Worm (Caenorhabditis elegans): Measurements from ENCODE around the gene ced-4.

ced-4 gene

ce11 chrIII:4861744-4862401, 9.7 kb downstream of the ced-4 start, which contains the start of the genes C35D10.10 and C35D10.5:
Gene C35D10.10 (minus strand): TSS chrIII:4861794.
Gene C35D10.5 (plus strand): TSS chrIII:4862351.
- TF ChIP-seq ceh-13 (GFP tag; optimal IDR thresholded peaks at IDR 0.05) = no peak
- TF ChIP-seq pes-1 (GFP tag; IDR thresholded peaks at IDR 0.05) = no peak
- no peak for TF ChIP-seq tbx-37 (GFP tag; conservative IDR thresholded peaks at IDR 0.05)
- no peak for TF ChIP-seq ceh-36 (tag; optimal IDR thresholded peaks at IDR 0.05)
- no peak for TF ChIP-seq hmbx-1 (tag; optimal IDR thresholded peaks at IDR 0.05)
- no peak for TF ChIP-seq tbx-11 (GFP tag; IDR thresholded peaks at IDR 0.05)
- TF ChIP-seq aly-1 (tag; optimal IDR thresholded peaks at IDR 0.05) = no peak
- TF ChIP-seq tra-4 (tag; optimal IDR thresholded peaks at IDR 0.05) = no peak
- no peak for TF ChIP-seq sea-1 (GFP tag; conservative IDR thresholded peaks at IDR 0.05)

DNA sequence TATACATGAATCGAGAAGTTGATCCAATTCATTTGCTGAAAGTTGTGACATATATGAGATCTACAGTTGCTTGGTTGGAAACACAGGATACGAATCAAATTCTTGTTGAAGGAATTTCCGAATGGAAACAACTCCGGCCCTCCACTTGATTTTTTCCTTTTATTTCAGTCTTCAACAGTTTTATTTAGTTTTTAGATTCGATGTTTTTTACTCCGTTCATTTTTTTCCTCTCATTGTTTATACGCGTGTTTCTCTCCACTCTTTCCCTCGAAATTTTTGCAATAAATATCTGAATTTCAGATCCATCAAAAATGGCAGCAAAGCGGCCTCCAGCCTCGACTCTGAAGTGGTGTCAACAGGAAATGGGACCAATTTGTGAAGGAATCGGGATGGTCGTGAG, 11.0 kb downstream of the ced-4 start, which contains the start of gene coq-8:
TSS of gene coq-8 (plus strand) at position 301 of the 400 bp plus-strand sequence.
- TF ChIP-seq sea-1 (GFP tag; conservative IDR thresholded peaks at IDR 0.05) (no peak), ceh-13 (GFP tag; optimal IDR thresholded peaks at IDR 0.05) (no peak), tbx-11 (GFP tag; IDR thresholded peaks at IDR 0.05) (no peak), B0310.2 (tag; optimal IDR thresholded peaks at IDR 0.05) (no peak), pes-1 (GFP tag; IDR thresholded peaks at IDR 0.05) (no peak), ama-1 (optimal IDR thresholded peaks at IDR 0.05) (no peak), tbx-37 (GFP tag; conservative IDR thresholded peaks at IDR 0.05) (no peak), scrt-1 (GFP tag; IDR thresholded peaks at IDR 0.05) (no peak), aly-1 (tag; optimal IDR thresholded peaks at IDR 0.05) (no peak), hmg-4 (GFP tag; optimal IDR thresholded peaks at IDR 0.05) (no peak), ets-7 (tag; optimal IDR thresholded peaks at IDR 0.05) (no peak), F13C5.2 (tag; optimal IDR thresholded peaks at IDR 0.05) (no peak), hmbx-1 (tag; optimal IDR thresholded peaks at IDR 0.05) (no peak), hnd-1 (tag; optimal IDR thresholded peaks at IDR 0.05) (no peak), tra-4 (tag; optimal IDR thresholded peaks at IDR 0.05) (no peak), ceh-36 (tag; optimal IDR thresholded peaks at IDR 0.05) (no peak), flt-1 (GFP tag; IDR thresholded peaks at IDR 0.05) (no peak)

DNA sequence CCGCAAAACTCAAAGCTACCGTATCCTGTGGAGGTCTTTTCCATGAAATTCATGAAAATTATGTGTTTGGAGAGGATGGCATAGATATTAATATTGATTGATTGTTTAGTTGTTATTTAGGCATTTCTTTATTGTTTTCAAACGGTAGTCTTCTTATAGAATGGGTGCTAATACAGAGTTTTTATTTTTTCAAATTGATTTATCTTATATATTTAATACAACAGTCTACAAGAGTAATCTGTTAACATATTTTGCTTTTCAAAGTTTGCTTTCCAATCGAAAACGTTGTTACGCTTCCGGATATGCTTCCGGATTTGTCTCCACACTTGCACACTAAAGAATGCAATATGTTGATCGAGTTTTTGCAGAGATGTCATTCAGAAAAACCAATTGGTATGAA, 14.6 kb downstream of the ced-4 start, which contains the start of gene C35D10.17:
TSS of gene C35D10.17 (plus strand) at position 301 of the 400 bp plus-strand sequence.
- TF ChIP-seq sea-1 (GFP tag; conservative IDR thresholded peaks at IDR 0.05) (no peak), B0310.2 (tag; optimal IDR thresholded peaks at IDR 0.05) (no peak), ama-1 (optimal IDR thresholded peaks at IDR 0.05) (no peak), flt-1 (GFP tag; IDR thresholded peaks at IDR 0.05) (no peak), ets-7 (tag; optimal IDR thresholded peaks at IDR 0.05) (no peak), aly-1 (tag; optimal IDR thresholded peaks at IDR 0.05) (no peak), hmbx-1 (tag; optimal IDR thresholded peaks at IDR 0.05) (no peak), scrt-1 (GFP tag; IDR thresholded peaks at IDR 0.05) (no peak), tbx-11 (GFP tag; IDR thresholded peaks at IDR 0.05) (no peak), pes-1 (GFP tag; IDR thresholded peaks at IDR 0.05) (no peak), hmg-4 (GFP tag; optimal IDR thresholded peaks at IDR 0.05) (no peak), tbx-37 (GFP tag; conservative IDR thresholded peaks at IDR 0.05) (no peak), ceh-13 (GFP tag; optimal IDR thresholded peaks at IDR 0.05) (no peak), hnd-1 (tag; optimal IDR thresholded peaks at IDR 0.05) (no peak), F13C5.2 (tag; optimal IDR thresholded peaks at IDR 0.05) (no peak), tra-4 (tag; optimal IDR thresholded peaks at IDR 0.05) (no peak), ceh-36 (tag; optimal IDR thresholded peaks at IDR 0.05) (no peak)

- TF ChIP-seq aly-1 (tag; optimal IDR thresholded peaks at IDR 0.05) = no peak
Observed at ce11 chrIII:4868643-4869042, 16.5 kb downstream of the ced-4 start, which contains the start of the genes msd-4 and C35D10.3. Gene msd-4 (minus strand): TSS chrIII:4868743. Gene C35D10.3 (plus strand): TSS chrIII:4868921.

DNA sequence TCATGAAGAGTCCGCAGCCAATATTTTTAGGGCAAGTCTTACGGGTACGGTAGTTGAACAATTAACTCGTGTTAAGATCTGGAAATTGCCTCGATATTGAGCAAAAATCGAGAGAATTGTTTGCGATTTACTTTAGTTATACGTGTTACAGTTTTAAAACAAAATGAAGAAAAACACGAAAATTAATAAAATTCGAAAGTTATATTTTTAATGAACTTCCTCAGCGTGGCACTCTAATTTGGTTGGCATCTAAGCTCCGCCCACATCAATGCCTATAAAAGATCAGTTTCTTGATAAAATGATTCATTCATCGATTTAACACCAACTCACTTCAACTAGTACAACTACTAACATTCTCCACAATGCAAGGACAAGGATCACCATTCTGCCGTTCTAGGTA, 18.4 kb downstream of the ced-4 start, which contains the start of gene gipc-1:
TSS of gene gipc-1 (plus strand) at position 301 of the 400 bp plus-strand sequence.
- TF ChIP-seq hmbx-1 (tag; optimal IDR thresholded peaks at IDR 0.05) (no peak), B0310.2 (tag; optimal IDR thresholded peaks at IDR 0.05) (no peak), tbx-37 (GFP tag; conservative IDR thresholded peaks at IDR 0.05) (no peak), sea-1 (GFP tag; conservative IDR thresholded peaks at IDR 0.05) (no peak), ceh-13 (GFP tag; optimal IDR thresholded peaks at IDR 0.05) (no peak), F13C5.2 (tag; optimal IDR thresholded peaks at IDR 0.05) (no peak), ceh-36 (tag; optimal IDR thresholded peaks at IDR 0.05) (no peak), tbx-11 (GFP tag; IDR thresholded peaks at IDR 0.05) (no peak), scrt-1 (GFP tag; IDR thresholded peaks at IDR 0.05) (no peak), aly-1 (tag; optimal IDR thresholded peaks at IDR 0.05) (no peak), hnd-1 (tag; optimal IDR thresholded peaks at IDR 0.05) (no peak), pes-1 (GFP tag; IDR thresholded peaks at IDR 0.05) (no peak), flt-1 (GFP tag; IDR thresholded peaks at IDR 0.05) (no peak)

DNA sequence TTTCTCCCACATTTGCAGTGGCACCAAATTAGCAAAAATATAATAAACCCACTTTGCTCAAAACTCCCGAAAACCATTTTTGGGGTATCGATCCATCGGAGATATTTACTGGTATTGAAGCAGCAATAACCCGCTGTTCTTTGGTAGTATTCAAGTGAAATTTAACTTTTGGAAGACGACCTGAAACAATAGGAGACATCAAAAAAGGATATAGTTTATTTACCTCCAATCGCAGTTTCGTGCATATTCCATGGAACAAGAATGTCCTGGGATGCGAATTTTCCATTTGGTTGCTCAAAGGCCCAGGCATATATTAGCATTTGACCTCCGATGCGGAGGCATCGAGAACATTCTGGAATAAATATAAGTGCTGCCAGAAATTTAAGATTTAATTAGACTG, 21.3 kb downstream of the ced-4 start:
- no peak for TF ChIP-seq pes-1 (GFP tag; IDR thresholded peaks at IDR 0.05)
- no peak for TF ChIP-seq aly-1 (tag; optimal IDR thresholded peaks at IDR 0.05)
- TF ChIP-seq F13C5.2 (tag; optimal IDR thresholded peaks at IDR 0.05) = no peak
- TF ChIP-seq tbx-37 (GFP tag; conservative IDR thresholded peaks at IDR 0.05) = no peak
- no peak for TF ChIP-seq tra-4 (tag; optimal IDR thresholded peaks at IDR 0.05)
- TF ChIP-seq flt-1 (GFP tag; IDR thresholded peaks at IDR 0.05) = no peak
- TF ChIP-seq scrt-1 (GFP tag; IDR thresholded peaks at IDR 0.05) = no peak
- TF ChIP-seq hmbx-1 (tag; optimal IDR thresholded peaks at IDR 0.05) = no peak
- no peak for TF ChIP-seq tbx-11 (GFP tag; IDR thresholded peaks at IDR 0.05)
- TF ChIP-seq hmg-4 (GFP tag; optimal IDR thresholded peaks at IDR 0.05) = no peak
- no peak for TF ChIP-seq hnd-1 (tag; optimal IDR thresholded peaks at IDR 0.05)
- no peak for TF ChIP-seq ama-1 (optimal IDR thresholded peaks at IDR 0.05)
- TF ChIP-seq sea-1 (GFP tag; conservative IDR thresholded peaks at IDR 0.05) = no peak
- no peak for TF ChIP-seq ceh-13 (GFP tag; optimal IDR thresholded peaks at IDR 0.05)
- no peak for TF ChIP-seq B0310.2 (tag; optimal IDR thresholded peaks at IDR 0.05)

DNA sequence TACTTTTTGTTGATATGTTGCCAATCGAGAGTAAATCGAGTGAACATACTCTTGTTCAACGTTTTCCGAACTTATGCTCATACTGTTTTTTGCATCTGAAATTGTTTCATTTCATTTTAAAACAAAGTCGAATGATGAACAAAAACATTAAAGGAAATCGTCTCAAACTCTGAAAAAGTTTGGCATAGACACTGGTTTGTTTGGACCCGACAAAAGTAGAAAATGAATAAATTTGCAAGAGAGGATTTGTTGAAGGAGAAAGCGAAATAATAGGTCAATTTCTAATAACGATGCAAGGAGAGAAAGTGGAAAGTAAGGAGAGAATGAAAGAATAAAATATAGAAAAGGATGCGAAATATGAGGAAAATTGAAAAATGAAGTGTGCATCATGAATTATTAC, 22.5 kb downstream of the ced-4 start, which contains the start of gene C35D10.12:
TSS of gene C35D10.12 (minus strand) at position 101 of the 400 bp plus-strand sequence.
- no peak for TF ChIP-seq scrt-1 (GFP tag; IDR thresholded peaks at IDR 0.05)
- TF ChIP-seq B0310.2 (tag; optimal IDR thresholded peaks at IDR 0.05) = no peak
- no peak for TF ChIP-seq ets-7 (tag; optimal IDR thresholded peaks at IDR 0.05)
- no peak for TF ChIP-seq F13C5.2 (tag; optimal IDR thresholded peaks at IDR 0.05)
- TF ChIP-seq tra-4 (tag; optimal IDR thresholded peaks at IDR 0.05) = no peak
- no peak for TF ChIP-seq flt-1 (GFP tag; IDR thresholded peaks at IDR 0.05)

Measured in whole organism, early embryonic.